Worm (Caenorhabditis elegans) whole organism, dauer: ENCODE results near the gene fbxb-15.

Experiments used
- unc-62 ChIP-seq: sonication (generic microtip); optimal IDR thresholded peaks from 2 replicates; lab custom pipeline; 2017; ENCODE audit warnings: missing biosample characterization, missing genetic modification reagents, missing genetic modification characterization

The fbxb-15 gene

DNA sequence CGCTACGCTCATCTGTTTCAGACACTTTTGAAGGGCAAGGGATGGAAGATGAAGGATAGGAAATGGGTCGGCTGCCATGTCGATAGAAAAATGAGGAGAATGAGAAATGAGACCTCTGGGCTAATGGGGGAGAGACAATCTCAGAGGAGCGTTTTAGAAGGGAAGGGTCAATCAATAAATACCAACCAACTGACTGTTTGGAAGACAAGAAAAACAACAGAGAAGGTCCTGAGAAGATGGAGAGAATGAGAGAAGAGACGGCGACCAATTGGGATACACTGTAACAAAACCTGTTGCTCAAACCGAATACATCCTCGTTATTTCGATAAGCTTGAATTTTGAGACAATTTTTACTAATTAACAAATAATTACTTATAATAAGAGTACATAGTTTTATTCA, at the start of gene fbxb-15:
Gene fbxb-15 (minus strand): TSS at position 101 of the 400 bp plus-strand sequence.
- TF ChIP-seq unc-62 (GFP tag; lab: Kevin White, UChicago): no peak

DNA sequence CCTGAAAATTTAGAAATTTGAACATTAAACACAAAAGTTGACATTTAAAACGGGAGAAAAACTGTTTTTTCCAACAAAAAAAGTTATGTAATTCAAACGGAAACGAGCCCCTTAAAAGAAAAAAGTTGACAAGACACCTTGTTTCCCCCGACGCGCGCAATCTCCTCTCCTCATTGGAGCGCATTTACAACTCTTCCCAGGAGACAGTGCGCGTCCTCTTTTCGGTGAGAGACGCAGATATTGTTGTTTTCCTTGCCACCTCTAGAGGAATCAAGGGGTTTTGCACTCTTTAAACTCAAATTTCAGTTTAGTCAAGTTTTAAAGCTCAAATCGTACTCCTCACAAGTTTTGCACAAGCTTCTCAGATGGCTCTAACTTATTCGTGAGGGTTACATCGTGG, 42.6 kb upstream of the fbxb-15 start, which contains the start of gene F58E1.13:
Gene F58E1.13 (minus strand): TSS at position 12 of the 400 bp plus-strand sequence.
- no peak for TF ChIP-seq unc-62 (GFP tag; lab: Kevin White, UChicago)

DNA sequence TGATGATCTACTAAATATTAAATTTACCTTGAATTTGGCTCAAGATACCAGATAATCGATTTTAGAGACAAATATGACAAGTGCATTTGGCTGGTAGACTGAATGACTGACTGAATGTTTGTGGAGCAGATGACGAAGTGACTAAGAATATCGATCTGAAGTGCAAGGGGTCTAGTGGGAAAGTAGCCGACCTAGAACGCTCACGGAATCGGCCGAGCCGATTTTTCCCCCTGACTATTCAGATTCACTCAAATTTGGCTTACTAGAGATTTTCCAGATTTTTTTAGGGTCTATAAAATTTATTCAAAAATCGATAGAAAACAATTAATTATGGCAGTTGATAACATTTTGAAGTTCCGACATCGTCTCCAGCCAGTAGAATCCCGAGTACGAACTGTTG, 41.2 kb upstream of the fbxb-15 start, which contains the start of gene fbxc-26:
Gene fbxc-26 (minus strand): TSS at position 101 of the 400 bp plus-strand sequence.
- TF ChIP-seq unc-62 (GFP tag; lab: Kevin White, UChicago): no peak

ce11 chrII:1692827-1693226, 39.5 kb upstream of the fbxb-15 start, which contains the start of gene fbxc-21:
fbxc-21 (minus strand) TSS chrII:1692927.
- TF ChIP-seq unc-62 (GFP tag; lab: Kevin White, UChicago): no peak

- no peak for TF ChIP-seq unc-62 (GFP tag; lab: Kevin White, UChicago)
These were observed 37.7 kb upstream of the fbxb-15 start, which contains the start of gene fbxc-22 for ce11 chrII:1691011-1691410. fbxc-22 (minus strand) TSS chrII:1691111.

DNA sequence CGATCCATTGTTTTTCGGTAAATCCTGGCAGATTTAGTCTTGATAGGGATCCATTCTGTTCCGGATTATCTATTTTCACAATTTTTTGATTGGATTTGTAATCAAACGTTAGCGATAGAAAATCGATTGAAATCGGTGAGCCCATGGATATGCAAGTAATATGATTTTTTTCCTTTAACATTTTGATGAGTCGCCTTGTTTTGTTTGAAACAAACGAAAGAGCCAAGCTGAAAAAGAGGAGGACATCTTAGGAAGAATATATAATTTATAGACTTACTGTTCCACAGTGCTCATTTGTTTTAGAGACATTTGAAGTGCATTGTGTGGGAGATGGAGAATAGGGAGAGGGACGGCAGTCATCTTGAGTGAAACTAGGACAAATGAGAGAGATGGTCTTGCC, 35.5 kb upstream of the fbxb-15 start, which contains the start of the genes fbxb-18 and fbxb-19:
Gene fbxb-18 (minus strand): TSS at position 101 of the 400 bp plus-strand sequence.
Gene fbxb-19 (minus strand): TSS at position 369 of the 400 bp plus-strand sequence.
- TF ChIP-seq unc-62 (GFP tag; lab: Kevin White, UChicago): no peak

ce11 chrII:1683742-1684141, 30.4 kb upstream of the fbxb-15 start, which contains the start of gene fbxb-25:
fbxb-25 (plus strand) TSS chrII:1684042.
- no peak for TF ChIP-seq unc-62 (GFP tag; lab: Kevin White, UChicago)

ce11 chrII:1682218-1682617, 28.9 kb upstream of the fbxb-15 start, which contains the start of gene fbxb-26:
fbxb-26 (plus strand) TSS chrII:1682518.
- TF ChIP-seq unc-62 (GFP tag; lab: Kevin White, UChicago): no peak

DNA sequence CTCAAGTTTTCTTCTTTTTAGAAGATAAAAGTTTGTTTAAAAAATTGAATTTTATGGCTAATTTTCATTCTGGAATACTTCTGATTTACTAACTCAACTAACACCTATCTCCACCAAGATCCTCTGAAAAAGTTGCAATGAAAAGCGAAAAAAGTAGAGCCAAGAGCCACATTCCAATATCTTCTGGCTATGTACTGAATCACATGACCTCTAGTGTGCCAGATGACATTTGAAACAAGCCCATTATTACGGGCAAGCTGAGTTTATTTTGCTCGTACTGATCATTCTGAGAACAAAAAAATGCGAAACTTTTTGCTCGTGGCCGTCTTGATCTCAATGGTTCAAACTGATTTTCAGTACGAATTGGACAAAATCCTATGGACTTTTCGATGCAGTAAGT, 25.8 kb upstream of the fbxb-15 start, which contains the start of gene irld-36:
Gene irld-36 (plus strand): TSS at position 301 of the 400 bp plus-strand sequence.
- no peak for TF ChIP-seq unc-62 (GFP tag; lab: Kevin White, UChicago)

DNA sequence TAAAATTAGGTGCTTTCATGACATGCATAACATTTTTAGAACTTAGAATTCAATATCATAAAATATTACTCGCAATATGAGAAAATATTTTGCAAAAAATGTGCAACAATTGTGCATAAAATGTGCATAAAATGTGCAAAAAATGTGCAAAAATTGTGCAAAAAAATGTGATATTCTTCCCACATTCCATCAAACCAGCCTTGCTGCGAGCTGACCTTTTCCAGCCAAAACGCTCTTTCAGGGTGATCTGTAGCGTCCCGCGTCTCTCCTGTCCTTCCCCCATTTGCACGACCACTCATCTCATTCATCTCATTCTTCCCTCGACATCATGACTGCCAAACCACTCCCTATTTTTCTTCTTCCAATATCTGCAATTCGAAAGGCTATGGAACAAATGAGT, 22.8 kb upstream of the fbxb-15 start, which contains the start of gene fbxb-17:
Gene fbxb-17 (plus strand): TSS at position 301 of the 400 bp plus-strand sequence.
- no peak for TF ChIP-seq unc-62 (GFP tag; lab: Kevin White, UChicago)

DNA sequence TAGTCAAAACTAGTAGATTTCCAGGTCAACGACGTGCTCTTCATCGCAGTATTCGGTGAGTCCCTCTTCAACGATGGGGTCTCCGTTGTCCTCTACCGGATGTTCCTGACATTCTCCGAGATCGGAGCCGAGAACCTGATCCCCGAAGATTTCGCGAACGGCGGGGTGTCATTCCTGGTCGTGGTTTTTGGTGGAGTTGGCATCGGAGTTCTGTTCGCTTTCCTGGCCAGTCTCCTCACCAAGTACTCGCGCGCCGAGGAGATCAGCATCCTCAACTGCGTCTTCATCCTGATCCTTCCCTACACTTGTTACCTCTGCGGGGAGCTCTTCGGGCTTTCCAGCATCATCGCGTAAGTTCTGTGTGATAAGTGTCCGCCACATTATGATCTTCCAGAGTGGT, 19.4 kb upstream of the fbxb-15 start:
- no peak for TF ChIP-seq unc-62 (GFP tag; lab: Kevin White, UChicago)

ce11 chrII:1670985-1671384, 17.7 kb upstream of the fbxb-15 start:
- TF ChIP-seq unc-62 (GFP tag; lab: Kevin White, UChicago): no peak

DNA sequence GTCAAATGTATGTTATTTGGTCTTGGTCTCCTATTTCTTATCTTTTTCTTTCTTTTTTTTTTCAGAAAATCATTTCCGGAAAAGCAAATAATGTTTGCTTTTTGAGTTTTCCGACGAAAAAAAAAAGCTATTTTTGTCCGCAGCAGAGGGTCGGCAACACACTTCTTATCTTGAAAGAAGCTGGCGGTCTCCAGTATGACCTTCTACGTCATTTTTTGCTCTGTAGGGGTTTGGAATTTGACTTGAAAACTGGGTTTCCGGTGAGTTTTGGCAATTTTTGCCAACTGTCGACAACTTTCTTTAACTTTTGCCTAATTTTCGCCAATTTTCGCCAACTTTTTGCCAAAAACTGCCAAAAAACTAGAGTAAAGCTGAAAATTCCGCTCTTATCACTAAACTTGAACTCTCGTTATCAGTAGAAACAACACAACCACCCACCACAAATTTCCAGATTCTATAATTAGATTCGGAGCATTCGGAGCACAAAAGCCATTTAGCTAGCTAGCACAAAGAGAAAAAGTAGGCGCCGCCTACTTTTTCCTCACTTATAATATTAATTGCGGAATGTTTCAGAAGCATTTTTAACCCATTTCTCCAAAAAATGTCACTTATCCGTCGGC, 17.1 kb upstream of the fbxb-15 start, which contains the start of gene nhx-6:
Gene nhx-6 (plus strand): TSS at position 570 of the 620 bp plus-strand sequence.
- no peak for TF ChIP-seq unc-62 (GFP tag; lab: Kevin White, UChicago)

- no peak for TF ChIP-seq unc-62 (GFP tag; lab: Kevin White, UChicago)
These were observed 15.6 kb upstream of the fbxb-15 start, which contains the start of gene srw-97 for ce11 chrII:1668913-1669312. srw-97 (minus strand) TSS chrII:1669013.

- no peak for TF ChIP-seq unc-62 (GFP tag; lab: Kevin White, UChicago)
These were observed 12.7 kb upstream of the fbxb-15 start, which contains the start of gene srlf-29 for ce11 chrII:1666025-1666424. srlf-29 (plus strand) TSS chrII:1666325.

DNA sequence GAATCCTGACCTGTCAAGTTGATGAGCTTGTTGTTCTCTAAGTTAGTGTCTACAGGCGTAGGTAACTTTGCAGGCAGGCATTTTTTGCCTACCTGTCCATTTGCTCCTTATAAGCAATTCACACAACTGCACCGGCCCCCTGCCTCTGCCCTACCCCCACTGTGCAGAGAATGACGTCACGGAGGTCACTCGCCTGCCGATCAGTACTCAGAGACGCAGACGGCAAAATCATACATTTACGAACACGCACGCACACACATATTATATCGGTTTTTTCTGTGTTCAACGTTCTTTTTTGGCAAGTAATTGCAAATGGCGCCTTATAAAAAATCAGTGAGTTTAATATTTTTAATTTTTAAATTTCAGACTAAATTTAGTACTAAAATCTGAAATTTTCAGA, 10.2 kb upstream of the fbxb-15 start, which contains the start of gene duxl-1:
Gene duxl-1 (plus strand): TSS at position 184 of the 400 bp plus-strand sequence.
- TF ChIP-seq unc-62 (GFP tag; lab: Kevin White, UChicago): no peak
